Worm (Caenorhabditis elegans) whole organism, L4 larva: ENCODE measurements around the gene taf-2.
A peak's percentile ranks its signal among the peaks of the same experiment; 100 is the strongest.

Experiments used
- F44E2.7 ChIP-seq: fragments of 200-800 bp; sonication (Bioruptor generic); IDR thresholded peaks from 2 replicates; pipeline ENCODE4 v2.1.2; 2022; ENCODE audit warnings: missing genetic modification characterization, missing compliant biosample characterization
- R02D3.7 ChIP-seq: fragments of 150-350 bp; sonication (generic microtip); optimal IDR thresholded peaks from 3 replicates; lab custom pipeline; 2014; ENCODE audit warnings: missing biosample characterization, missing genetic modification characterization
- T20F7.1 ChIP-seq: fragments of 200-800 bp; sonication (Bioruptor generic); optimal IDR thresholded peaks from 2 replicates; lab custom pipeline; 2018; ENCODE audit warnings: mild to moderate bottlenecking, missing genetic modification characterization, missing compliant biosample characterization
- Y48G9A.11 ChIP-seq: fragments of 200-800 bp; sonication (Bioruptor generic); IDR thresholded peaks from 2 replicates; pipeline ENCODE4 v1.3.6; 2022; ENCODE audit warnings: missing genetic modification reagents, missing genetic modification characterization, missing compliant biosample characterization
- Y5F2A.4 ChIP-seq: fragments of 200-800 bp; sonication (Bioruptor generic); optimal IDR thresholded peaks from 2 replicates; lab custom pipeline; 2018; ENCODE audit warnings: mild to moderate bottlenecking, missing genetic modification characterization, missing compliant biosample characterization
- Y75B8A.6 ChIP-seq: fragments of 200-800 bp; sonication (Bioruptor generic); IDR thresholded peaks from 2 replicates; pipeline ENCODE4 v1.3.6; 2022; ENCODE audit warnings: missing genetic modification reagents, missing genetic modification characterization, missing compliant biosample characterization
- ZK337.2 ChIP-seq: fragments of 200-800 bp; sonication (Bioruptor generic); IDR thresholded peaks from 2 replicates; pipeline ENCODE4 v1.3.6; 2022; ENCODE audit warnings: missing genetic modification reagents, missing genetic modification characterization, missing compliant biosample characterization
- aha-1 ChIP-seq: fragments of 150-350 bp; peaks from one replicate; lab custom pipeline; 2014; ENCODE audit warnings: missing biosample characterization, missing genetic modification characterization
- ctbp-1 ChIP-seq: fragments of 200-800 bp; sonication (Bioruptor generic); IDR thresholded peaks from 2 replicates; pipeline ENCODE4 v1.3.6; 2022; ENCODE audit warnings: missing genetic modification reagents, missing genetic modification characterization, missing compliant biosample characterization
- daf-16 ChIP-seq, 3 experiments: sonication (generic microtip); optimal IDR thresholded peaks; 2 replicates each; lab custom pipeline; 2016 to 2017; ENCODE audit warnings: missing genetic modification characterization in 3 of 3, missing genetic modification reagents in 3 of 3, mild to moderate bottlenecking in 2 of 3, missing compliant biosample characterization in 2 of 3, missing biosample characterization in 1 of 3, moderate library complexity in 1 of 3
- daf-8 ChIP-seq: fragments of 200-800 bp; sonication (Bioruptor generic); IDR thresholded peaks from 2 replicates; pipeline ENCODE4 v1.3.6; 2022; ENCODE audit warnings: missing genetic modification characterization, missing compliant biosample characterization
- dve-1 ChIP-seq: sonication (generic microtip); optimal IDR thresholded peaks from 2 replicates; lab custom pipeline; 2017; ENCODE audit warnings: antibody characterized with exemption, mild to moderate bottlenecking, missing genetic modification characterization, missing compliant biosample characterization; ENCODE audit not compliant: insufficient read depth
- egl-43 ChIP-seq: fragments of 200-800 bp; sonication (Bioruptor generic); IDR thresholded peaks from 2 replicates; pipeline ENCODE4 v1.3.6; 2022; ENCODE audit warnings: missing genetic modification reagents, missing genetic modification characterization, missing compliant biosample characterization
- gei-8 ChIP-seq: fragments of 200-800 bp; sonication (Bioruptor generic); optimal IDR thresholded peaks from 2 replicates; lab custom pipeline; 2018; ENCODE audit warnings: mild to moderate bottlenecking, missing genetic modification characterization, missing compliant biosample characterization
- jun-1 ChIP-seq: fragments of 150-350 bp; optimal IDR thresholded peaks from 2 replicates; lab custom pipeline; 2014; ENCODE audit warnings: missing biosample characterization, missing genetic modification reagents, missing genetic modification characterization
- lim-7 ChIP-seq: fragments of 200-800 bp; sonication (Bioruptor generic); IDR thresholded peaks from 2 replicates; pipeline ENCODE4 v1.3.6; 2022; ENCODE audit warnings: missing genetic modification characterization, missing compliant biosample characterization
- lin-15B ChIP-seq: fragments of 150-350 bp; sonication (generic microtip); optimal IDR thresholded peaks from 3 replicates; lab custom pipeline; 2014; ENCODE audit warnings: missing biosample characterization, missing genetic modification characterization
- lin-29 ChIP-seq: fragments of 200-800 bp; sonication (Bioruptor generic); IDR thresholded peaks from 2 replicates; pipeline ENCODE4 v1.3.6; 2022; ENCODE audit warnings: missing genetic modification reagents, missing genetic modification characterization, missing compliant biosample characterization
- lin-38 ChIP-seq: fragments of 200-800 bp; sonication (Bioruptor generic); IDR thresholded peaks from 2 replicates; pipeline ENCODE4 v1.3.6; 2022; ENCODE audit warnings: missing genetic modification reagents, missing genetic modification characterization, missing compliant biosample characterization
- lsy-2 ChIP-seq, 2 experiments: fragments of 150-350 bp in 1 of 2; sonication (generic microtip) in 1 of 2; optimal IDR thresholded peaks; 2 replicates each; lab custom pipeline; 2014 to 2017; ENCODE audit warnings: missing biosample characterization in 2 of 2, missing genetic modification characterization in 2 of 2
- nhr-10 ChIP-seq: fragments of 150-350 bp; optimal IDR thresholded peaks from 2 replicates; lab custom pipeline; 2014; ENCODE audit warnings: missing biosample characterization, missing genetic modification characterization
- nhr-28 ChIP-seq: fragments of 150-350 bp; optimal IDR thresholded peaks from 2 replicates; lab custom pipeline; 2014; ENCODE audit warnings: missing biosample characterization, missing genetic modification characterization
- nhr-42 ChIP-seq: fragments of 200-800 bp; sonication (Bioruptor generic); IDR thresholded peaks from 2 replicates; pipeline ENCODE4 v1.3.6; 2022; ENCODE audit warnings: missing genetic modification characterization, missing compliant biosample characterization
- php-3 ChIP-seq: fragments of 200-800 bp; sonication (Bioruptor generic); IDR thresholded peaks from 2 replicates; pipeline ENCODE4 v1.3.6; 2022; ENCODE audit warnings: missing genetic modification reagents, missing genetic modification characterization, missing compliant biosample characterization
- pqm-1 ChIP-seq: sonication (generic microtip); optimal IDR thresholded peaks from 2 replicates; lab custom pipeline; 2017; ENCODE audit warnings: missing biosample characterization, missing genetic modification characterization
- sdz-12 ChIP-seq: fragments of 200-800 bp; sonication (Bioruptor generic); optimal IDR thresholded peaks from 2 replicates; lab custom pipeline; 2018; ENCODE audit warnings: mild to moderate bottlenecking, missing genetic modification characterization, missing compliant biosample characterization
- set-16 ChIP-seq: fragments of 200-800 bp; sonication (Bioruptor generic); IDR thresholded peaks from 2 replicates; pipeline ENCODE4 v1.3.6; 2022; ENCODE audit warnings: missing genetic modification reagents, missing genetic modification characterization, missing compliant biosample characterization
- snpc-1.2 ChIP-seq: fragments of 200-800 bp; sonication (Bioruptor generic); IDR thresholded peaks from 2 replicates; pipeline ENCODE4 v1.3.6; 2022; ENCODE audit warnings: missing genetic modification reagents, missing genetic modification characterization, missing compliant biosample characterization
- snpc-4 ChIP-seq: fragments of 150-350 bp; optimal IDR thresholded peaks from 2 replicates; lab custom pipeline; 2014; ENCODE audit warnings: missing biosample characterization, missing genetic modification characterization
- tra-1 ChIP-seq: fragments of 200-800 bp; sonication (Bioruptor generic); IDR thresholded peaks from 2 replicates; pipeline ENCODE4 v1.3.6; 2022; ENCODE audit warnings: missing genetic modification reagents, missing genetic modification characterization, missing compliant biosample characterization
- zfp-2 ChIP-seq: sonication (generic microtip); optimal IDR thresholded peaks from 2 replicates; lab custom pipeline; 2016; ENCODE audit warnings: mild to moderate bottlenecking, missing genetic modification characterization, missing compliant biosample characterization

The taf-2 gene

DNA sequence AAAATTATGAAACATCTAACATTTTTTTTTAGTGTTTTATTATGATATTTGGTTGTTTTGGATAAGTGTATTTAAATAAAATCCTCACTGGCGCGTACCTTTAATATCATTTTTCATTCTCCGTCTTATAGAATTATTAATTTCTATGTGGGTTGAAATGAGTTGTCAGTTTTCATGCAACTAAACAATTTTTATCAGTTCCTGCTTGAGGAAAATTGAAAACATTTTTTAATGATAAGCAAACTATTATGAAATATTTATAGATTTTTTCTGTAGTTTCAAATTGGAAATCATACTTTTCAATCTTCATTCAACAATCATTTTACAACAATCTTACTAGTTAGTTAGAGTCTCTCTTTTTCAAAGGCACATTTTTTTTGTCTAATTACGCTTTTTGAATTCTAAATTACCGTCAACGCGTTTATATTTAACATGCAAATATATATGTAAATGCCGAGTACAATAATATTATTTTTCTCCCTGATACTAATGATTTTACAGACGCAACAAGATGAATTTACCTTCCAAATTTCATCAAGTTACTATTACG is 12.9 kb upstream of the taf-2 start, which contains the start of the genes Y37E11B.10 and kgb-2:
Gene Y37E11B.10, minus strand, starts transcription at position 182 of the 550 bp plus-strand sequence.
Gene kgb-2, plus strand, starts transcription at position 500 of the 550 bp plus-strand sequence.
- TF ChIP-seq daf-16 (GFP tag; optimal IDR thresholded peaks at IDR 0.05; lab: Kevin White, UChicago) (no peak), daf-16 (tag; optimal IDR thresholded peaks at IDR 0.05; lab: Kevin White, UChicago) (peak; percentile 71), Y75B8A.6 (GFP tag; lab: Robert Waterston, UW) (no peak), pqm-1 (tag; lab: Kevin White, UChicago) (peak; percentile 39), lim-7 (no peak), dve-1 (peak; percentile 8), nhr-28 (tag; lab: Kevin White, UChicago) (peak; percentile 67), gei-8 (GFP tag; lab: Kevin White, UChicago) (no peak)

DNA sequence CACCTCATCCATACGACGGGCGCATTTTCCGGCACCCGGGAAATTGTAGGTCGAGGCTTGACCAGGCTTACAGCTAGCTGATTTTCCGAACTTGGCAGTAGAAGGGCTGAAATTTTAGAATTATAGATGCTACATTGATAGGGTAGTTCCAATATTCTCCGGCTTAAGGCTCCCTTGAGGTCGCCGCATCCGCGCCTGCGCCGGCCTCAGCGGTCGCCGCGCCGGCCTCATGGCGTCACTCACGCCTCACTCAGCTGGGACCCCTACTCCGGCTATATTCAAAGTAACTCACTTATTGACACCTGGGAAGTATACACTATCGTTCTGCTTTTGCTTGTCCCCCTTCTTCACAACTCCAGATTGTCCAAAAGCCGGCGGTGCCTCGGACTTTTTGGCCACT is 10.7 kb upstream of the taf-2 start:
- peak; percentile 89 for TF ChIP-seq set-16
- TF ChIP-seq ZK337.2 (GFP tag; lab: Robert Waterston, UW): no peak
- TF ChIP-seq lim-7: 0 out of 2 replicates have a peak, but pooled peaks have one; percentile 56

DNA sequence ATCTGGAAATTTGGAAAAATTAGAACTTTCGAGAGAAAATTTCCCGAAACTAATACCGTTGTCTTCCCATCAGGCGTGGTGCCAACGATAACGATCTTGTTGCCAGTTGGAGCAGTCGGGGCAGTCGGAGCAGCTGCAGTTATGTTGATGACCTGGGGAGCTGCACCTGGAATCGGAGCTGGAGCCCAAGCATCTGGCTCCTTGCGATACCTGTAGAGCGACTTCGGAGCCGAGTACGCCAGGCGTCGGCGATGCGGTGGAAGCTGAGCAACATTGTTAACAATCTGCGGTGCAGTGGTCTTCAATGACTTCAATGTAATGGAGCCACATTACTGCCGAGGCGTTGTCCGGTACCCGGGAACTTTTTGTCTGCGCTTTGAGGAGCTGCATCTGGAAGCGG is 8.4 kb upstream of the taf-2 start:
- TF ChIP-seq Y48G9A.11 (no peak), aha-1 (peak; percentile 87), R02D3.7 (no peak), snpc-1.2 (no peak), set-16 (peak; percentile 80)
- TF ChIP-seq, all 104 proteins: peak for 2

DNA sequence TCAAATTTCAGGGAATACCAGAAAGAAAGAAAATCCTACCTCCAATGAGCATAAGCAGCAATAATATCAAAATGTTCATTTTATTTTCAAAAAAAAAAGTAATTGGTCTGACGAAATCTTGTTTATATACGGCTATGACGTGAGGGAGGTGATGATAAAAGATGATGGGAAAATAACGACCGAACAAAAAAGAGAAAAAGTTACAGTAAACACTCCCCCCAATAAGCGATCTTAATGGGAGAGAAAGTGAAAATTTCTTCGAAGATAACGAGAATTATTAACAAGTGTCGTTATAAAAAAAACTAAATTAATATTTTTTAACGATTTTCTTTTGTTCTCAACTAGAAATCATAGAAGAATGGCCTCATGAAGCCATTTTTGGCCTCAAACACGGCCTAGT is 6.5 kb upstream of the taf-2 start, which contains the start of gene Y37E11B.7:
Gene Y37E11B.7, minus strand, starts transcription at position 207 of the 400 bp plus-strand sequence.
- TF ChIP-seq T20F7.1 (GFP tag; lab: Kevin White, UChicago): no peak
- TF ChIP-seq lim-7: no peak
- TF ChIP-seq lsy-2 (tag; optimal IDR thresholded peaks at IDR 0.05; lab: Kevin White, UChicago): peak in 1 of 2 experiments; percentile 41
- TF ChIP-seq nhr-42 (GFP tag; lab: Robert Waterston, UW): no peak
- no peak for TF ChIP-seq F44E2.7 (GFP tag; lab: Robert Waterston, UW)
- no peak for TF ChIP-seq ctbp-1 (GFP tag; lab: Robert Waterston, UW)
- no peak for TF ChIP-seq ZK337.2 (GFP tag; lab: Robert Waterston, UW)

DNA sequence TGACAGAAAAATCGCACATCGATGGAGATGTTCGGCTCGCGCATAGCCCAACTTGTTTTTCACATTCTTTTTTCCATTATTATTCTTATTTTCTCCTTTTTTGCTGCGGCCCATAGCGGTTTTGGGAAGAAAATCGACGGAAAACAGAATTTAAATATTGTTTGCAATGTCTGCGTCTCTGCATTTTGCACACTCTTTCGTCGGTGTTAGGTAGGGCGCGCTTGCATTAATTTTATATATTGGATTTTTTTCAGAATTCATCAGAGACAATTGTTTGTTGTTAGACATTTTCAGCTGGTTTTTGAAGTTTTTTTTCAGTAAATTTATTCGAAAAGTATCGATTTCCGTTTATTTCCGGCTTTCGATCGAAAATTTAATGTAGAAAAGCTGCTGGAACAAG is 5.7 kb upstream of the taf-2 start, which contains the start of gene Y37E11B.6:
Gene Y37E11B.6, minus strand, starts transcription at position 181 of the 400 bp plus-strand sequence.
- TF ChIP-seq snpc-4 (no peak), lin-38 (peak; percentile 79)

DNA sequence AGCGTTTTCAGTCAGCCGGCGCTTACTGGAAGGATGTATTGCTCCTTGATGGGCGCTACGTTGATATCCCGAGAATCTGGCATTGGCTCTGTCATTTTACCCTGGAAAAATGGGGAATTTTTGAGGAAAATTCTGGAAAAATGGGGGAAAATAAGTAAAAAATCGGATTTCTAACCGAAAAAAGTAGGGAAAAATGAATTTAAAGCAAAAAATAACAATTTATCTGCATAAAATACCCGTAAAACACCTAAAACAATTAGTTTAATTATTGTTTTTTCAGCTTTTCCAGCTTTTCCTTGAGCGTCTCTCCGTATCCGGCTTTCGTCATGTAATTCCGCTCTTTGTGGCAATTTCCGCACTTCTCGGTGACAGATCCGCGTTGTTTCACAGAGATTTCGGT is 5.0 kb upstream of the taf-2 start, which contains the start of gene Y37E11B.5:
Gene Y37E11B.5, minus strand, starts transcription at position 101 of the 400 bp plus-strand sequence.
- TF ChIP-seq Y48G9A.11 (no peak), tra-1 (GFP tag; lab: Robert Waterston, UW) (no peak), egl-43 (GFP tag; lab: Robert Waterston, UW) (no peak), sdz-12 (no peak), Y5F2A.4 (no peak), nhr-10 (no peak), php-3 (GFP tag; lab: Robert Waterston, UW) (no peak), jun-1 (tag; lab: Kevin White, UChicago) (no peak), lin-38 (no peak), lin-15B (tag; lab: Kevin White, UChicago) (no peak), nhr-28 (tag; lab: Kevin White, UChicago) (no peak), daf-8 (GFP tag; lab: Robert Waterston, UW) (no peak), lin-29 (GFP tag; lab: Robert Waterston, UW) (no peak), zfp-2 (tag; lab: Kevin White, UChicago) (no peak)
